Worm (Caenorhabditis elegans) whole organism, late embryonic: ENCODE results near the gene F22F7.11.

Experiments
- C38D4.7 ChIP-seq: fragments of 200-800 bp; sonication (Bioruptor generic); optimal IDR thresholded peaks from 2 replicates; lab custom pipeline; 2018; ENCODE audit warnings: mild to moderate bottlenecking, missing genetic modification characterization, moderate library complexity, missing compliant biosample characterization
- T23F11.4 ChIP-seq: fragments of 200-800 bp; sonication (Bioruptor generic); optimal IDR thresholded peaks from 2 replicates; lab custom pipeline; 2018; ENCODE audit warnings: mild to moderate bottlenecking, missing genetic modification characterization, missing compliant biosample characterization
- ahr-1 ChIP-seq: sonication (generic microtip); optimal IDR thresholded peaks from 2 replicates; lab custom pipeline; 2016; ENCODE audit warnings: missing genetic modification characterization, missing compliant biosample characterization
- ama-1 ChIP-seq: fragments of 150-350 bp; optimal IDR thresholded peaks from 2 replicates; lab custom pipeline; 2014
- ceh-22 ChIP-seq: sonication (generic microtip); optimal IDR thresholded peaks from 2 replicates; lab custom pipeline; 2017; ENCODE audit warnings: missing biosample characterization, missing genetic modification characterization
- elt-4 ChIP-seq: sonication (generic microtip); optimal IDR thresholded peaks from 2 replicates; lab custom pipeline; 2016; ENCODE audit warnings: missing genetic modification characterization, missing compliant biosample characterization
- fkh-10 ChIP-seq: fragments of 150-350 bp; optimal IDR thresholded peaks from 2 replicates; lab custom pipeline; 2014; ENCODE audit warnings: missing biosample characterization, missing genetic modification reagents, missing genetic modification characterization
- hlh-30 ChIP-seq: sonication (generic microtip); optimal IDR thresholded peaks from 2 replicates; lab custom pipeline; 2017; ENCODE audit warnings: antibody characterized with exemption, missing genetic modification characterization, missing compliant biosample characterization; ENCODE audit not compliant: insufficient read depth
- pha-4 ChIP-seq: fragments of 150-350 bp; optimal IDR thresholded peaks from 2 replicates; lab custom pipeline; 2018; ENCODE audit warnings: missing biosample characterization, missing genetic modification reagents, missing genetic modification characterization
- tbx-2 ChIP-seq: sonication (generic microtip); optimal IDR thresholded peaks from 2 replicates; lab custom pipeline; 2016; ENCODE audit warnings: missing genetic modification characterization, missing compliant biosample characterization
- unc-55 ChIP-seq: sonication (generic microtip); optimal IDR thresholded peaks from 2 replicates; lab custom pipeline; 2017; ENCODE audit warnings: missing biosample characterization, missing genetic modification reagents, missing genetic modification characterization

ce11 chrV:2122517-2122916, 2.9 kb downstream of the F22F7.11 start, which contains the start of gene F22F7.2:
- TF ChIP-seq T23F11.4 (GFP tag; lab: Kevin White, UChicago) (no peak), ama-1 (lab: Kevin White, UChicago) (no peak), elt-4 (tag; lab: Kevin White, UChicago) (no peak), pha-4 (tag; lab: Kevin White, UChicago) (no peak), C38D4.7 (no peak), ceh-22 (tag; lab: Kevin White, UChicago) (no peak), tbx-2 (tag; lab: Kevin White, UChicago) (no peak), fkh-10 (GFP tag; lab: Kevin White, UChicago) (no peak), ahr-1 (tag; lab: Kevin White, UChicago) (no peak), hlh-30 (tag; lab: Kevin White, UChicago) (no peak), unc-55 (no peak)
